Worm (Caenorhabditis elegans): Measurements from ENCODE around the gene dyci-1.

dyci-1 gene

ce11 chrIV:6757614-6758013 is 27.5 kb downstream of the dyci-1 start:
- TF ChIP-seq gmeb-1 (tag; optimal IDR thresholded peaks at IDR 0.05) (no peak), nhr-6 (tag; optimal IDR thresholded peaks at IDR 0.05) (no peak), C34F6.9 (tag; optimal IDR thresholded peaks at IDR 0.05) (no peak), unc-62 (GFP tag; optimal IDR thresholded peaks at IDR 0.05) (no peak), dmd-4 (tag; optimal IDR thresholded peaks at IDR 0.05) (no peak), nhr-77 (tag; optimal IDR thresholded peaks at IDR 0.05) (no peak), ztf-4 (tag; optimal IDR thresholded peaks at IDR 0.05) (no peak), sem-4 (tag; optimal IDR thresholded peaks at IDR 0.05) (no peak)

DNA sequence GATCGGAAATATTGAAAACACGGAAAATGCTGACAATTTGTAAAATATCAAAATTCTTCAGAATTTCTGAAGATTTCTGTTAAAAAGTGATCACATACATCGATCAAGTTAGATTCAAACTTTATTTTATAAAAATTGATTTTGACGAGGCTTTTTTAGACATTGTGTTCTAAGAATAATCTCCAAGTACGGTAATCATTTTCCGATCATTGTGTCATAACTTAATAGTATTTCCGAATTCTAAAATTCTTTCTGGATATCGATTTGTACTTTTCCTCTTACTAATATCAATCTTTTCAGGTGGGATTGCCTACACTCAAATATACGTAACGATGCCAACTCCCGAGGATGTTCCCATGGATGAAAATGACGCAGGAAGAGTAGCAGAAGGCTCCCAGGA is 28.1 kb downstream of the dyci-1 start, which contains the start of gene usp-4:
Gene usp-4, plus strand, starts transcription at position 301 of the 400 bp plus-strand sequence.
- no peak for TF ChIP-seq gmeb-1 (tag; optimal IDR thresholded peaks at IDR 0.05)
- TF ChIP-seq unc-39 (tag; optimal IDR thresholded peaks at IDR 0.05) = no peak
- TF ChIP-seq ztf-4 (tag; optimal IDR thresholded peaks at IDR 0.05) = no peak
- TF ChIP-seq alr-1 (tag; optimal IDR thresholded peaks at IDR 0.05) = no peak
- TF ChIP-seq elt-3 (tag; optimal IDR thresholded peaks at IDR 0.05) = no peak
- TF ChIP-seq mdl-1 (tag; optimal IDR thresholded peaks at IDR 0.05) = no peak
- no peak for TF ChIP-seq ztf-1 (GFP tag; conservative IDR thresholded peaks at IDR 0.05)
- TF ChIP-seq nhr-23 (tag; optimal IDR thresholded peaks at IDR 0.05) = no peak
- no peak for TF ChIP-seq Y55F3AM.14 (GFP tag; optimal IDR thresholded peaks at IDR 0.05)
- no peak for TF ChIP-seq F13H6.1 (tag; optimal IDR thresholded peaks at IDR 0.05)
- no peak for TF ChIP-seq lin-39 (tag; optimal IDR thresholded peaks at IDR 0.05)
- TF ChIP-seq crh-2 (tag; optimal IDR thresholded peaks at IDR 0.05) = no peak
- no peak for TF ChIP-seq sma-9 (GFP tag; optimal IDR thresholded peaks at IDR 0.05)
- no peak for TF ChIP-seq sma-9 (tag; optimal IDR thresholded peaks at IDR 0.05)
- no peak for TF ChIP-seq fos-1 (tag; optimal IDR thresholded peaks at IDR 0.05)
- TF ChIP-seq lin-11 (tag; optimal IDR thresholded peaks at IDR 0.05) = no peak

DNA sequence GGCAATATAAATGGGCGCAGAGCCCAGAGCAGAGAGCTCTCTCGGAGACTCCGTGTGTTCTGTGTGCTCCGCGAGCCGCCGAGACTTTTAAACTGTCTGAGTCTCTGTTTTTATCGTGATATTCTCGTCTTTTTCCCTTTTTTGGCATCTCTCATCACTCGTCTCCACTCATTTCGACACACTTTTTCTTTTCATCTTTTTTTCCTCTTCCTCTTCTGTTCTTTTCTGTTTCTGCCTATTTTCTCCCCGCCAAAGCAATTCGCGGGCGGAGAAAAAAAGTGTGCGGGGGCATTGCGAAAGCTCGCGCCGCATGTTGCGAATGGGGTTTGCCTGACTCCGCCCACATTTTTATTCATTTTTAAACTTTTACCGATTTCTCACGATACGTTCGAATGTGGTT is 28.7 kb downstream of the dyci-1 start:
- TF ChIP-seq nhr-23 (tag; optimal IDR thresholded peaks at IDR 0.05) (no peak), nhr-25 (tag; optimal IDR thresholded peaks at IDR 0.05) (peak; percentile 83), mdl-1 (tag; optimal IDR thresholded peaks at IDR 0.05) (peak in 1 of 2 experiments; percentile 15), lsy-2 (tag; optimal IDR thresholded peaks at IDR 0.05) (peak; percentile 64 to 84), sma-9 (GFP tag; optimal IDR thresholded peaks at IDR 0.05) (peak; percentile 82), sma-9 (tag; optimal IDR thresholded peaks at IDR 0.05) (no peak), nhr-10 (tag; optimal IDR thresholded peaks at IDR 0.05) (peak; percentile 14), peb-1 (tag; optimal IDR thresholded peaks at IDR 0.05) (no peak), blmp-1 (tag; optimal IDR thresholded peaks at IDR 0.05; ENCODE audit: insufficient read depth) (peak; percentile 31), C34F6.9 (tag; optimal IDR thresholded peaks at IDR 0.05) (peak; percentile 94), R02D3.7 (tag; optimal IDR thresholded peaks at IDR 0.05) (no peak), egl-27 (tag; optimal IDR thresholded peaks at IDR 0.05) (peak; percentile 81), aly-2 (tag; optimal IDR thresholded peaks at IDR 0.05) (no peak), ceh-16 (tag; optimal IDR thresholded peaks at IDR 0.05) (peak; percentile 30), gmeb-1 (tag; optimal IDR thresholded peaks at IDR 0.05) (peak; percentile 88), nhr-129 (tag; optimal IDR thresholded peaks at IDR 0.05) (peak; percentile 82), lin-13 (GFP tag; optimal IDR thresholded peaks at IDR 0.05) (peak; percentile 89), fos-1 (tag; optimal IDR thresholded peaks at IDR 0.05) (peak; percentile 77), dmd-4 (tag; optimal IDR thresholded peaks at IDR 0.05) (no peak), nhr-12 (tag; optimal IDR thresholded peaks at IDR 0.05) (no peak), alr-1 (tag; optimal IDR thresholded peaks at IDR 0.05) (no peak), ZK546.5 (tag; optimal IDR thresholded peaks at IDR 0.05) (peak; percentile 22), crh-2 (tag; optimal IDR thresholded peaks at IDR 0.05) (peak; percentile 91), nhr-77 (tag; optimal IDR thresholded peaks at IDR 0.05) (no peak), unc-39 (tag; optimal IDR thresholded peaks at IDR 0.05) (no peak), Y55F3AM.14 (GFP tag; optimal IDR thresholded peaks at IDR 0.05) (peak; percentile 59), ztf-11 (tag; optimal IDR thresholded peaks at IDR 0.05) (peak; percentile 65), mbf-1 (tag; optimal IDR thresholded peaks at IDR 0.05) (no peak), nhr-11 (tag; optimal IDR thresholded peaks at IDR 0.05) (no peak), nhr-21 (tag; optimal IDR thresholded peaks at IDR 0.05) (peak; percentile 77), elt-3 (tag; optimal IDR thresholded peaks at IDR 0.05) (no peak), skn-1 (tag; optimal IDR thresholded peaks at IDR 0.05) (peak; percentile 82), snpc-4 (tag; optimal IDR thresholded peaks at IDR 0.05) (peak; percentile 28), sem-4 (tag; optimal IDR thresholded peaks at IDR 0.05) (peak; percentile 77), lin-11 (tag; optimal IDR thresholded peaks at IDR 0.05) (peak; percentile 93), ceh-82 (tag; optimal IDR thresholded peaks at IDR 0.05) (peak; percentile 21), nhr-6 (tag; optimal IDR thresholded peaks at IDR 0.05) (peak; percentile 49), lin-39 (tag; optimal IDR thresholded peaks at IDR 0.05) (no peak), zag-1 (tag; optimal IDR thresholded peaks at IDR 0.05) (peak; percentile 69), unc-62 (GFP tag; optimal IDR thresholded peaks at IDR 0.05) (no peak), F13H6.1 (tag; optimal IDR thresholded peaks at IDR 0.05) (peak; percentile 89), elt-1 (tag; optimal IDR thresholded peaks at IDR 0.05) (no peak), mab-5 (tag; optimal IDR thresholded peaks at IDR 0.05) (peak; percentile 88), ztf-4 (tag; optimal IDR thresholded peaks at IDR 0.05) (peak; percentile 77), nhr-237 (tag; optimal IDR thresholded peaks at IDR 0.05) (peak; percentile 56), unc-55 (GFP tag; optimal IDR thresholded peaks at IDR 0.05) (peak; percentile 93), ztf-1 (GFP tag; conservative IDR thresholded peaks at IDR 0.05) (no peak), ama-1 (optimal IDR thresholded peaks at IDR 0.05) (no peak)

All from whole organism, L2 larva.